Worm (Caenorhabditis elegans) whole organism, L3 larva: Measurements from ENCODE around the gene C01B10.7.
"Not testable (repeated sequence)": the region's sequence is repeated elsewhere in the genome, so short reads cannot be mapped to it uniquely, and the experiment has no call there.

Source experiments
- R02D3.7 ChIP-seq: fragments of 150-350 bp; optimal IDR thresholded peaks from 2 replicates; lab custom pipeline; 2014; ENCODE audit warnings: missing biosample characterization, missing genetic modification characterization
- ZK546.5 ChIP-seq: sonication (generic microtip); optimal IDR thresholded peaks from 2 replicates; lab custom pipeline; 2017; ENCODE audit warnings: missing biosample characterization, missing genetic modification characterization
- ama-1 ChIP-seq: fragments of 150-350 bp; optimal IDR thresholded peaks from 2 replicates; lab custom pipeline; 2018
- ceh-28 ChIP-seq: fragments of 150-350 bp; optimal IDR thresholded peaks from 2 replicates; lab custom pipeline; 2014; ENCODE audit warnings: missing biosample characterization, missing genetic modification reagents, missing genetic modification characterization
- ceh-9 ChIP-seq: sonication (generic microtip); optimal IDR thresholded peaks from 2 replicates; lab custom pipeline; 2018; ENCODE audit warnings: missing biosample characterization, missing genetic modification characterization
- egl-27 ChIP-seq: sonication (generic microtip); optimal IDR thresholded peaks from 4 replicates; lab custom pipeline; 2017; ENCODE audit warnings: missing biosample characterization, missing genetic modification reagents, missing genetic modification characterization
- egl-5 ChIP-seq: fragments of 150-350 bp; optimal IDR thresholded peaks from 2 replicates; lab custom pipeline; 2017; ENCODE audit warnings: missing biosample characterization, missing genetic modification reagents, missing genetic modification characterization, inconsistent platforms
- elt-1 ChIP-seq: fragments of 150-350 bp; optimal IDR thresholded peaks from 2 replicates; lab custom pipeline; 2014; ENCODE audit warnings: missing biosample characterization, missing genetic modification characterization
- elt-2 ChIP-seq: sonication (generic microtip); optimal IDR thresholded peaks from 2 replicates; lab custom pipeline; 2016; ENCODE audit warnings: missing genetic modification reagents, mild to moderate bottlenecking, missing genetic modification characterization, missing compliant biosample characterization
- elt-3 ChIP-seq, 3 experiments: fragments of 150-350 bp in 1 of 3; sonication (generic microtip) in 2 of 3; optimal IDR thresholded peaks; 2 replicates in 2 of 3; 4 replicates in 1 of 3; lab custom pipeline; 2014 to 2017; ENCODE audit warnings: missing biosample characterization in 3 of 3, missing genetic modification characterization in 3 of 3
- fkh-10 ChIP-seq: sonication (generic microtip); optimal IDR thresholded peaks from 2 replicates; lab custom pipeline; 2017; ENCODE audit warnings: missing biosample characterization, missing genetic modification reagents, missing genetic modification characterization
- fkh-2 ChIP-seq: fragments of 150-350 bp; optimal IDR thresholded peaks from 2 replicates; lab custom pipeline; 2014; ENCODE audit warnings: missing biosample characterization, missing genetic modification reagents, missing genetic modification characterization
- fos-1 ChIP-seq: fragments of 150-350 bp; optimal IDR thresholded peaks from 2 replicates; lab custom pipeline; 2014; ENCODE audit warnings: missing biosample characterization, missing genetic modification characterization
- hmg-11 ChIP-seq: sonication (generic microtip); optimal IDR thresholded peaks from 2 replicates; lab custom pipeline; 2016; ENCODE audit warnings: missing genetic modification characterization, missing compliant biosample characterization
- jun-1 ChIP-seq: fragments of 150-350 bp; optimal IDR thresholded peaks from 2 replicates; lab custom pipeline; 2014; ENCODE audit warnings: missing biosample characterization, missing genetic modification reagents, missing genetic modification characterization
- lin-39 ChIP-seq: fragments of 150-350 bp; optimal IDR thresholded peaks from 2 replicates; lab custom pipeline; 2018; ENCODE audit warnings: missing biosample characterization, missing genetic modification reagents, missing genetic modification characterization
- mml-1 ChIP-seq: fragments of 150-350 bp; sonication (generic microtip); optimal IDR thresholded peaks from 3 replicates; lab custom pipeline; 2014; ENCODE audit warnings: missing biosample characterization, missing genetic modification characterization
- nfya-1 ChIP-seq: sonication (generic microtip); optimal IDR thresholded peaks from 2 replicates; lab custom pipeline; 2017; ENCODE audit warnings: missing genetic modification characterization, mild to moderate bottlenecking, missing compliant biosample characterization, antibody characterized with exemption, moderate library complexity; ENCODE audit not compliant: insufficient read depth
- nhr-11 ChIP-seq: fragments of 150-350 bp; optimal IDR thresholded peaks from 2 replicates; lab custom pipeline; 2014; ENCODE audit warnings: missing biosample characterization, missing genetic modification characterization
- nhr-12 ChIP-seq: fragments of 150-350 bp; optimal IDR thresholded peaks from 2 replicates; lab custom pipeline; 2014; ENCODE audit warnings: missing biosample characterization, missing genetic modification characterization
- nhr-237 ChIP-seq: fragments of 150-350 bp; optimal IDR thresholded peaks from 2 replicates; lab custom pipeline; 2014; ENCODE audit warnings: missing biosample characterization, missing genetic modification characterization
- nhr-25 ChIP-seq: sonication (generic microtip); optimal IDR thresholded peaks from 2 replicates; lab custom pipeline; 2017; ENCODE audit warnings: missing biosample characterization, missing genetic modification characterization
- nhr-67 ChIP-seq: fragments of 150-350 bp; optimal IDR thresholded peaks from 2 replicates; lab custom pipeline; 2014; ENCODE audit warnings: missing biosample characterization, missing genetic modification characterization
- nhr-77 ChIP-seq: fragments of 150-350 bp; optimal IDR thresholded peaks from 2 replicates; lab custom pipeline; 2014; ENCODE audit warnings: missing biosample characterization, missing genetic modification characterization
- pha-4 ChIP-seq: fragments of 150-350 bp; optimal IDR thresholded peaks from 2 replicates; lab custom pipeline; 2014; ENCODE audit warnings: missing biosample characterization, missing genetic modification reagents, missing genetic modification characterization
- pqm-1 ChIP-seq: fragments of 150-350 bp; optimal IDR thresholded peaks from 2 replicates; lab custom pipeline; 2017; ENCODE audit warnings: missing biosample characterization, missing genetic modification characterization, inconsistent platforms
- sea-2 ChIP-seq: fragments of 150-350 bp; sonication (generic microtip); optimal IDR thresholded peaks from 4 replicates; lab custom pipeline; 2014; ENCODE audit warnings: missing biosample characterization, missing genetic modification reagents, missing genetic modification characterization
- tbx-2 ChIP-seq: sonication (generic microtip); optimal IDR thresholded peaks from 2 replicates; lab custom pipeline; 2016; ENCODE audit warnings: mild to moderate bottlenecking, missing genetic modification characterization, missing compliant biosample characterization
- unc-62 ChIP-seq: fragments of 150-350 bp; sonication (generic microtip); optimal IDR thresholded peaks from 4 replicates; lab custom pipeline; 2014; ENCODE audit warnings: missing biosample characterization, missing genetic modification reagents, missing genetic modification characterization
- zag-1 ChIP-seq: fragments of 150-350 bp; optimal IDR thresholded peaks from 2 replicates; lab custom pipeline; 2014; ENCODE audit warnings: missing biosample characterization, missing genetic modification characterization
- ztf-11 ChIP-seq: fragments of 150-350 bp; optimal IDR thresholded peaks from 2 replicates; lab custom pipeline; 2014; ENCODE audit warnings: missing biosample characterization, missing genetic modification characterization

C01B10.7 gene

ce11 chrIV:6597918-6598317 lies 40.4 kb upstream of the C01B10.7 start, which contains the start of gene nspb-4:
nspb-4 (plus strand) TSS chrIV:6598218.
- TF ChIP-seq mml-1 (tag; lab: Kevin White, UChicago); elt-3 (tag; optimal IDR thresholded peaks at IDR 0.05; lab: Kevin White, UChicago); lin-39 (tag; lab: Kevin White, UChicago): not testable (repeated sequence)

DNA sequence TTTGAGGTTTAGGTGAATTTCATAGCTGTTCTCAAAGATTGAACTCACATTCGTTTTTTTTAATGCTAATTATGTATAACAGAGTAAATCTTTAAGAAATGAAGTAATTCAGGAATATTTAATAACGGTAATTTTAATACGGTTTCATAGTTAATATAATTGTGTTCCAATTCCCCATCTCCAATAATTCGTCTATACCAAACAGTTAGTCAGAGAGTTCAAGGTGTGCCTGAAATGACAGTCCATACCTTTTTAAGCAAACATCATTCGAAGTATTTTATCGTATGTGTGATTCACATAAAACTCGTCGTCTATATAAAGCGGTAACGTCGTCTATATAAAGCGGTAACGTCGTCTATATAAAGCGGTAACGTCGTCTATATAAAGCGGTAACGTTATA lies 39.6 kb upstream of the C01B10.7 start, which contains the start of gene nspb-5:
Gene nspb-5 (plus strand): TSS at position 301 of the 400 bp plus-strand sequence.
- TF ChIP-seq unc-62; ZK546.5 (tag; lab: Kevin White, UChicago); pqm-1 (tag; lab: Kevin White, UChicago): not testable (repeated sequence)

ce11 chrIV:6599447-6599846 lies 38.9 kb upstream of the C01B10.7 start, which contains the start of gene F38A5.8:
F38A5.8 (plus strand) TSS chrIV:6599747.
- TF ChIP-seq hmg-11 (tag; lab: Kevin White, UChicago), result no peak

DNA sequence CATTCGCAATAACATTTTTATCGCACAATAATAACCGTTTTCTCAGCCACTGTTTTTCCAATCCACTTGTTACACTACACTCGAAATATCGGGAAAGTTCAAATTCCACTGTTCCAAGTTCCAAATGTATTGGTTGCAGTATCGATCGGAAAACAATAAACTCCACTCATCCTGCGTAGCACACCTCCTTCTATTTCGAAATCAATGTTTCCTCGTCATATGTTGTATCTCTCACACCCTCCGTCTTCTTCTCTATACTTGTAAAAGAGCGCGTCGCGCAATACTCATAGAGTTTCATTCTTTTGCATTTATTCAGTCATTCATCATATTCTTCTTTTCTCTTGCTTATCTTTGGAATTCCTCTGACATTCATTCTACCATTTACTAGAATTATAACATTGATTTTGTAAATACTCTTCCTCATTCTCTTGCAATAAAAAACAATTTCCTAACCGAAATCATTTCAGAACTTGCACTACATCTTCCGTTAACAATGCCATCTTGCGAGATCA lies 37.1 kb upstream of the C01B10.7 start, which contains the start of gene sup-36:
Gene sup-36 (plus strand): TSS at position 462 of the 512 bp plus-strand sequence.
- TF ChIP-seq nfya-1 (peak; percentile 40), hmg-11 (tag; lab: Kevin White, UChicago) (peak; percentile 20), egl-5 (no peak), pha-4 (tag; lab: Kevin White, UChicago) (peak; percentile 3), ceh-28 (tag; lab: Kevin White, UChicago) (peak; percentile 64), fos-1 (tag; lab: Kevin White, UChicago) (no peak), zag-1 (tag; lab: Kevin White, UChicago) (no peak)

DNA sequence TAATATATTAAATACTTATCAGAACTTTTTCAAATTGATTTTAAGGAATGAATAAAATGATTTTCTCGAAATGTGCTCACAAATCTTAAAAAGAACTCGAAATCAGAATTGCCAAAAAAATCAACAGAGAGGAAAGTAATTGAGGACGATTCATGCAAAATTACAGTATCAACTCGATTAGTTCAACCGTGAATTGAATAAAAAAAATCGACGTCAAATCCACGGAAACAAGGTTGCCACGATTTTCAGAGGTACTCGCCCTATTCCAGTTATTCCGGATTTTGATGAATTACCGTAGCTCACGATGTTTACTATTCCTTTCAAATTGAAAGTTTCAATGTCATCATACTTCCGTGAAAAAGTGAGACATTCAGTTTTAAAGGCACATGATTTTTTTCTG lies 36.0 kb upstream of the C01B10.7 start, which contains the start of gene F15B10.3:
Gene F15B10.3 (plus strand): TSS at position 301 of the 400 bp plus-strand sequence.
- TF ChIP-seq nhr-77 (tag; lab: Kevin White, UChicago) (no peak), nhr-237 (tag; lab: Kevin White, UChicago) (no peak), zag-1 (tag; lab: Kevin White, UChicago) (no peak), elt-1 (tag; lab: Kevin White, UChicago) (no peak), fkh-2 (tag; lab: Kevin White, UChicago) (no peak), nhr-25 (tag; lab: Kevin White, UChicago) (no peak), elt-3 (tag; optimal IDR thresholded peaks at IDR 0.05; lab: Kevin White, UChicago) (no peak), fos-1 (tag; lab: Kevin White, UChicago) (no peak), nhr-11 (tag; lab: Kevin White, UChicago) (no peak), elt-2 (no peak), ceh-28 (tag; lab: Kevin White, UChicago) (no peak), ama-1 (lab: Kevin White, UChicago) (no peak)

- TF ChIP-seq fkh-10 (GFP tag; lab: Kevin White, UChicago), result no peak
- TF ChIP-seq tbx-2, result no peak
- TF ChIP-seq ztf-11 (tag; lab: Kevin White, UChicago), result no peak
- no peak for TF ChIP-seq jun-1 (tag; lab: Kevin White, UChicago)
- no peak for TF ChIP-seq nhr-67 (tag; lab: Kevin White, UChicago)
- TF ChIP-seq ceh-9 (tag; lab: Kevin White, UChicago), result no peak
- no peak for TF ChIP-seq pha-4 (tag; lab: Kevin White, UChicago)
- TF ChIP-seq elt-1 (tag; lab: Kevin White, UChicago), result no peak
- no peak for TF ChIP-seq elt-2
- no peak for TF ChIP-seq nhr-12 (tag; lab: Kevin White, UChicago)
- no peak for TF ChIP-seq egl-27 (tag; lab: Kevin White, UChicago)
- no peak for TF ChIP-seq R02D3.7 (tag; lab: Kevin White, UChicago)
- no peak for TF ChIP-seq sea-2 (GFP tag; lab: Kevin White, UChicago)
- TF ChIP-seq, all 47 proteins: peak for 0
Measured at ce11 chrIV:6603549-6603948, 34.8 kb upstream of the C01B10.7 start.
